Fruit fly (Drosophila melanogaster): ENCODE results near the gene Qtzl.
A peak's percentile ranks its signal among the peaks of the same experiment; 100 is the strongest.

Gene Qtzl

dm6 chr2L:12007331-12007791, 11.8 kb downstream of the Qtzl start (continued):
- TF ChIP-seq cg (GFP tag; optimal IDR thresholded peaks at IDR 0.05) (peak; percentile 69), sug (tag; optimal IDR thresholded peaks at IDR 0.05) (peak; percentile 93), Gug (GFP tag; IDR thresholded peaks at IDR 0.05) (0 out of 4 replicates have a peak, but pooled peaks have one; percentile 15), CG1647 (GFP tag; optimal IDR thresholded peaks at IDR 0.05) (peak; percentile 24), CG33557 (GFP tag; optimal IDR thresholded peaks at IDR 0.05) (peak; percentile 68), ATbp (GFP tag; optimal IDR thresholded peaks at IDR 0.05) (peak; percentile 0), rib (GFP tag; IDR thresholded peaks at IDR 0.05) (no peak), CG15514 (GFP tag; optimal IDR thresholded peaks at IDR 0.05) (peak; percentile 75), Opbp (GFP tag; IDR thresholded peaks at IDR 0.05; ENCODE audit: partially characterized antibody) (no peak), odd (GFP tag; optimal IDR thresholded peaks at IDR 0.05) (peak; percentile 24), ara (GFP tag; IDR thresholded peaks at IDR 0.05) (no peak), wek (GFP tag; optimal IDR thresholded peaks at IDR 0.05) (peak; percentile 58), CG10366 (GFP tag; IDR thresholded peaks at IDR 0.05) (no peak), CG31365 (tag; optimal IDR thresholded peaks at IDR 0.05) (peak; percentile 67), Lpt (GFP tag; optimal IDR thresholded peaks at IDR 0.05) (no peak), Xbp1 (GFP tag; optimal IDR thresholded peaks at IDR 0.05) (peak; percentile 33), Atf-2 (GFP tag; optimal IDR thresholded peaks at IDR 0.05) (peak; percentile 48), slp2 (GFP tag; optimal IDR thresholded peaks at IDR 0.05) (no peak), CTCF (GFP tag; optimal IDR thresholded peaks at IDR 0.05) (peak; percentile 79), CG8924 (tag; optimal IDR thresholded peaks at IDR 0.05) (peak; percentile 32), CG1603 (tag; optimal IDR thresholded peaks at IDR 0.05) (peak; percentile 65), CG4404 (GFP tag; IDR thresholded peaks at IDR 0.05) (no peak), CG17568 (GFP tag; optimal IDR thresholded peaks at IDR 0.05) (peak; percentile 63), cas (GFP tag; IDR thresholded peaks at IDR 0.05) (no peak), Pdp1 (GFP tag; optimal IDR thresholded peaks at IDR 0.05) (peak; percentile 3 to 77), CG15601 (tag; optimal IDR thresholded peaks at IDR 0.05) (peak; percentile 93), run (tag; optimal IDR thresholded peaks at IDR 0.05) (peak; percentile 89), Bteb2 (GFP tag; optimal IDR thresholded peaks at IDR 0.05) (peak; percentile 18), pita (GFP tag; optimal IDR thresholded peaks at IDR 0.05) (no peak), ash1 (GFP tag; optimal IDR thresholded peaks at IDR 0.05) (no peak), CG12236 (GFP tag; optimal IDR thresholded peaks at IDR 0.05) (peak; percentile 16), corto (GFP tag; optimal IDR thresholded peaks at IDR 0.05) (no peak), CG16779 (GFP tag; IDR thresholded peaks at IDR 0.05) (no peak), pan (optimal IDR thresholded peaks at IDR 0.05) (no peak), pan (GFP tag; optimal IDR thresholded peaks at IDR 0.05 in 1 of 2, IDR thresholded peaks at IDR 0.05 in 1 of 2) (no peak), tio (GFP tag; optimal IDR thresholded peaks at IDR 0.05) (no peak), seq (GFP tag; IDR thresholded peaks at IDR 0.05) (no peak), TFAM (GFP tag; optimal IDR thresholded peaks at IDR 0.05) (no peak), nerfin-2 (GFP tag; IDR thresholded peaks at IDR 0.05; ENCODE audit: partially characterized antibody) (no peak), CG8478 (optimal IDR thresholded peaks at IDR 0.05) (peak; percentile 94), CG2116 (GFP tag; optimal IDR thresholded peaks at IDR 0.05) (no peak), CG31441 (GFP tag; IDR thresholded peaks at IDR 0.05) (no peak), hth (optimal IDR thresholded peaks at IDR 0.05) (no peak), tin (GFP tag; optimal IDR thresholded peaks at IDR 0.05) (peak; percentile 2), pho (GFP tag; optimal IDR thresholded peaks at IDR 0.05) (peak; percentile 28), CG12155 (GFP tag; optimal IDR thresholded peaks at IDR 0.05) (peak; percentile 57), CG9609 (GFP tag; optimal IDR thresholded peaks at IDR 0.05) (no peak), CG14014 (GFP tag; IDR thresholded peaks at IDR 0.05) (no peak), maf-S (GFP tag; optimal IDR thresholded peaks at IDR 0.05) (no peak), fru (optimal IDR thresholded peaks at IDR 0.05) (no peak), CG3163 (GFP tag; optimal IDR thresholded peaks at IDR 0.05) (peak; percentile 40), CG17186 (GFP tag; optimal IDR thresholded peaks at IDR 0.05) (peak; percentile 87), D19B (GFP tag; optimal IDR thresholded peaks at IDR 0.05) (no peak)

Data from whole organism, embryonic.